Worm (Caenorhabditis elegans) whole organism, L4/young adult: ENCODE data around the gene ZK1055.7.

Experiments used
- W03F9.2 ChIP-seq: fragments of 150-350 bp; optimal IDR thresholded peaks from 2 replicates; lab custom pipeline; 2014; ENCODE audit warnings: missing biosample characterization, missing genetic modification characterization
- dao-5 ChIP-seq: sonication (generic microtip); optimal IDR thresholded peaks from 2 replicates; lab custom pipeline; 2016; ENCODE audit warnings: missing genotype, missing genetic modification characterization, moderate library complexity, missing compliant biosample characterization
- him-1 ChIP-seq: sonication (generic microtip); optimal IDR thresholded peaks from 2 replicates; lab custom pipeline; 2016; ENCODE audit warnings: missing genotype, missing genetic modification reagents, missing genetic modification characterization, missing compliant biosample characterization

The ZK1055.7 gene

ce11 chrV:6559585-6559984 lies 45.6 kb downstream of the ZK1055.7 start:
- no peak for TF ChIP-seq W03F9.2 (tag; lab: Kevin White, UChicago)
- TF ChIP-seq him-1 (tag; lab: Kevin White, UChicago): no peak
- peak; percentile 21 for TF ChIP-seq dao-5 (tag; lab: Kevin White, UChicago)

- no peak for TF ChIP-seq W03F9.2 (tag; lab: Kevin White, UChicago)
- TF ChIP-seq dao-5 (tag; lab: Kevin White, UChicago): no peak
- no peak for TF ChIP-seq him-1 (tag; lab: Kevin White, UChicago)
These were observed 46.1 kb downstream of the ZK1055.7 start, which contains the start of gene spp-26 for ce11 chrV:6559105-6559504. spp-26 (minus strand) TSS chrV:6559205.

ce11 chrV:6558103-6558502 lies 47.1 kb downstream of the ZK1055.7 start, which contains the start of gene spp-20:
spp-20 (minus strand) TSS chrV:6558203.
- no peak for TF ChIP-seq dao-5 (tag; lab: Kevin White, UChicago)
- TF ChIP-seq him-1 (tag; lab: Kevin White, UChicago): no peak
- TF ChIP-seq W03F9.2 (tag; lab: Kevin White, UChicago): no peak

- TF ChIP-seq W03F9.2 (tag; lab: Kevin White, UChicago): no peak
- TF ChIP-seq dao-5 (tag; lab: Kevin White, UChicago): no peak
These were observed 48.1 kb downstream of the ZK1055.7 start, which contains the start of gene spp-27 for ce11 chrV:6557035-6557434. spp-27 (minus strand) TSS chrV:6557135.

- TF ChIP-seq him-1 (tag; lab: Kevin White, UChicago): no peak
- TF ChIP-seq dao-5 (tag; lab: Kevin White, UChicago): no peak
- TF ChIP-seq W03F9.2 (tag; lab: Kevin White, UChicago): no peak
These were observed 50.9 kb downstream of the ZK1055.7 start, which contains the start of gene K04A8.19 for ce11 chrV:6554308-6554707. K04A8.19 (minus strand) TSS chrV:6554408.
